Fruit fly (Drosophila melanogaster) whole organism, embryonic: ENCODE measurements around the gene CG7164.

Source experiments
- CG10274 ChIP-seq: fragments of 200-800 bp; sonication (Bioruptor generic); optimal IDR thresholded peaks from 3 replicates; lab custom pipeline; 2017; ENCODE audit warnings: missing biosample characterization, mild to moderate bottlenecking, missing genetic modification characterization
- cg ChIP-seq: fragments of 200-800 bp; sonication (Bioruptor generic); optimal IDR thresholded peaks from 3 replicates; lab custom pipeline; 2019; ENCODE audit warnings: missing biosample characterization, mild to moderate bottlenecking, missing genetic modification characterization, moderate library complexity
- h ChIP-seq: fragments of >200 bp; optimal IDR thresholded peaks from 2 replicates; lab custom pipeline; 2017
- kay ChIP-seq: fragments of 200-800 bp; sonication (Bioruptor generic); optimal IDR thresholded peaks from 2 replicates; lab custom pipeline; 2016; ENCODE audit warnings: missing biosample characterization, missing genetic modification characterization

dm6 chr2L:7741437-7741836 lies 39.8 kb upstream of the CG7164 start, which contains the start of gene Acp1:
- TF ChIP-seq h (lab: Kevin White, UChicago) (no peak), kay (GFP tag; lab: Kevin White, UChicago) (no peak), CG10274 (GFP tag; lab: Kevin White, UChicago) (no peak), cg (GFP tag; lab: Kevin White, UChicago) (no peak)
